Fruit fly (Drosophila melanogaster) whole organism, wandering third instar larva: Measurements from ENCODE around the gene ort.

ENCODE experiments used
- Dfd ChIP-seq: fragments of >200 bp; optimal IDR thresholded peaks from 2 replicates; lab custom pipeline; 2017; ENCODE audit warnings: missing biosample characterization, missing genetic modification characterization
- Dif ChIP-seq: fragments of 200-275, 200-300 bp; sonication (Bioruptor generic); optimal IDR thresholded peaks from 2 replicates; lab custom pipeline; 2018; ENCODE audit warnings: missing biosample characterization, missing genetic modification characterization; ENCODE audit not compliant: partially characterized antibody
- Hr83 ChIP-seq: fragments of 200-300 bp; sonication (Bioruptor generic); optimal IDR thresholded peaks from 2 replicates; lab custom pipeline; 2016; ENCODE audit warnings: missing biosample characterization, mild to moderate bottlenecking, missing genetic modification characterization, moderate library complexity; ENCODE audit not compliant: poor library complexity, severe bottlenecking
- Myc ChIP-seq: fragments of >200 bp; optimal IDR thresholded peaks from 2 replicates; lab custom pipeline; 2017
- N ChIP-seq: fragments of >200 bp; optimal IDR thresholded peaks from 2 replicates; lab custom pipeline; 2018; ENCODE audit warnings: missing biosample characterization, missing external identifiers, missing genetic modification characterization
- br ChIP-seq: fragments of 200-800 bp; sonication (Bioruptor generic); optimal IDR thresholded peaks from 2 replicates; lab custom pipeline; 2016; ENCODE audit warnings: missing biosample characterization, missing genetic modification characterization
- brk ChIP-seq: fragments of 200-800 bp; sonication (Bioruptor generic); optimal IDR thresholded peaks from 2 replicates; lab custom pipeline; 2016; ENCODE audit warnings: missing biosample characterization, mild to moderate bottlenecking, missing genetic modification characterization
- foxo ChIP-seq, 2 experiments: fragments of 200-800 bp; sonication (Bioruptor generic); optimal IDR thresholded peaks; 2 replicates in 1 of 2; 3 replicates in 1 of 2; lab custom pipeline; 2016 to 2017; ENCODE audit warnings: missing biosample characterization in 2 of 2, missing genetic modification characterization in 2 of 2
- pan ChIP-seq: fragments of >200 bp; optimal IDR thresholded peaks from 2 replicates; lab custom pipeline; 2017
- psq ChIP-seq: fragments of 200-800 bp; sonication (Bioruptor generic); optimal IDR thresholded peaks from 3 replicates; lab custom pipeline; 2017; ENCODE audit warnings: missing biosample characterization, mild to moderate bottlenecking, missing genetic modification characterization, moderate library complexity
- rgr ChIP-seq: fragments of 200-800 bp; sonication (Bioruptor generic); optimal IDR thresholded peaks from 3 replicates; lab custom pipeline; 2016; ENCODE audit warnings: missing biosample characterization, mild to moderate bottlenecking, missing genetic modification characterization
- sage ChIP-seq: fragments of 200-800 bp; sonication (Bioruptor generic); optimal IDR thresholded peaks from 2 replicates; lab custom pipeline; 2016; ENCODE audit warnings: missing biosample characterization, mild to moderate bottlenecking, missing genetic modification characterization

DNA sequence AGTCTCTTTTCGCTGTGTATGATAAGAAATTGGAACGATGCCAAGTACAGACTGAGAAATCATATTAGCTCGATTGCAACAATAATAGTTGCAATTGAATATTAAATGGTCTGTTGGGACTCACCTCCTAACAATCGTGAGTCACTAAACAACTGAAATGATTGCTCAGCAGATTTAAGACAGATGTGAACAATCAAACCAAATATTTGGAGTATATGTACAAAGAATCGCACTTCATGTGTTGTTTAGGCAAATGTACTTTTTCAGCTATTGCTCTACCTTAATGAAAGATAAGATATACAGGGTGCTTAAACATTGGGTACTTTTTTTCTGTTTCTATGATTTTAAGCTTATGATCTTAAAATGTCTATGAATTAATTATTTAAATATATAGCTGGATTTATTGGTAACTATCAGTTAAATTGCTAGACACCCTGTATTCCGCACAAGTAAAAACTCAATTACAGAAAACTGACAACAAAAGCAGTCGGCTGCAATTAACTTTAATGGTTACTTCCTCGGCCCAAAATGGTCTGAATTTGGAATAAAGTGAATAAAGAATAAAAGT lies 18.0 kb upstream of the ort start:
- no peak for TF ChIP-seq Myc (lab: Kevin White, UChicago)
- peak; percentile 76 for TF ChIP-seq brk (GFP tag; lab: Kevin White, UChicago)
- peak; percentile 86 for TF ChIP-seq rgr (GFP tag; lab: Kevin White, UChicago)
- peak in 1 of 2 experiments; percentile 79 for TF ChIP-seq foxo (GFP tag; optimal IDR thresholded peaks at IDR 0.05; lab: Kevin White, UChicago)
- TF ChIP-seq pan (lab: Kevin White, UChicago) = no peak
- peak; percentile 65 for TF ChIP-seq br
- TF ChIP-seq N (GFP tag; lab: Kevin White, UChicago) = no peak
- TF ChIP-seq Dif (GFP tag; lab: Kevin White, UChicago) = no peak
- TF ChIP-seq Hr83 (GFP tag; lab: Kevin White, UChicago) = peak; percentile 56
- peak; percentile 66 for TF ChIP-seq psq
- TF ChIP-seq sage (GFP tag; lab: Kevin White, UChicago) = peak; percentile 16
- no peak for TF ChIP-seq Dfd (GFP tag; lab: Kevin White, UChicago)
